Worm (Caenorhabditis elegans) whole organism, young adult: ENCODE results near the gene F14H8.5.
A peak's percentile ranks its signal among the peaks of the same experiment; 100 is the strongest.

Experiments
- B0261.1 ChIP-seq: sonication (generic microtip); optimal IDR thresholded peaks from 2 replicates; lab custom pipeline; 2016; ENCODE audit warnings: mild to moderate bottlenecking, missing genetic modification characterization, moderate library complexity, missing compliant biosample characterization
- F10E7.11 ChIP-seq: sonication (generic microtip); optimal IDR thresholded peaks from 2 replicates; lab custom pipeline; 2017; ENCODE audit warnings: mild to moderate bottlenecking, missing genetic modification characterization, moderate library complexity, missing compliant biosample characterization
- F55B11.4 ChIP-seq: sonication (generic microtip); optimal IDR thresholded peaks from 2 replicates; lab custom pipeline; 2016; ENCODE audit warnings: missing compliant biosample characterization, missing genetic modification characterization, borderline replicate concordance; ENCODE audit not compliant: insufficient read depth
- K12H6.12 ChIP-seq: fragments of 200-800 bp; sonication (Bioruptor generic); optimal IDR thresholded peaks from 2 replicates; lab custom pipeline; 2018; ENCODE audit warnings: mild to moderate bottlenecking, missing genetic modification characterization, missing compliant biosample characterization
- Y53G8AR.9 ChIP-seq: fragments of 200-800 bp; sonication (Bioruptor generic); conservative IDR thresholded peaks from 2 replicates; pipeline ENCODE4 v1.3.6; 2022; ENCODE audit warnings: missing genetic modification reagents, missing genetic modification characterization, missing compliant biosample characterization
- Y79H2A.3 ChIP-seq: fragments of 200-800 bp; sonication (Bioruptor generic); conservative IDR thresholded peaks from 2 replicates; pipeline ENCODE4 v1.3.6; 2022; ENCODE audit warnings: missing genetic modification reagents, missing genetic modification characterization, missing compliant biosample characterization
- Y95B8A.8 ChIP-seq: fragments of 200-800 bp; sonication (Bioruptor generic); IDR thresholded peaks from 2 replicates; pipeline ENCODE4 v1.3.6; 2022; ENCODE audit warnings: missing genetic modification reagents, missing genetic modification characterization, missing compliant biosample characterization
- ZK185.1 ChIP-seq: sonication (generic microtip); optimal IDR thresholded peaks from 2 replicates; lab custom pipeline; 2016; ENCODE audit warnings: mild to moderate bottlenecking, missing genetic modification characterization, missing compliant biosample characterization; ENCODE audit not compliant: poor library complexity, severe bottlenecking
- athp-1 ChIP-seq: sonication (generic microtip); optimal IDR thresholded peaks from 2 replicates; lab custom pipeline; 2017; ENCODE audit warnings: mild to moderate bottlenecking, missing genetic modification characterization, missing compliant biosample characterization
- ccch-3 ChIP-seq: fragments of 200-800 bp; sonication (Bioruptor generic); optimal IDR thresholded peaks from 2 replicates; lab custom pipeline; 2018; ENCODE audit warnings: mild to moderate bottlenecking, missing genetic modification characterization, missing compliant biosample characterization
- cebp-1 ChIP-seq, 2 experiments: fragments of 200-800 bp in 1 of 2; sonication (Bioruptor generic) in 1 of 2; sonication (generic microtip) in 1 of 2; IDR thresholded peaks in 1 of 2; optimal IDR thresholded peaks in 1 of 2; 2 replicates each; pipeline versions ENCODE4 v1.3.6 to Lab custom; 2017 to 2022; ENCODE audit warnings: missing compliant biosample characterization in 2 of 2, missing genetic modification characterization in 2 of 2, mild to moderate bottlenecking in 1 of 2, missing genetic modification reagents in 1 of 2, moderate library complexity in 1 of 2
- ceh-40 ChIP-seq: fragments of 200-800 bp; sonication (Bioruptor generic); IDR thresholded peaks from 2 replicates; pipeline ENCODE4 v1.3.6; 2022; ENCODE audit warnings: missing genetic modification characterization, missing compliant biosample characterization
- ceh-58 ChIP-seq: fragments of 200-800 bp; sonication (Bioruptor generic); IDR thresholded peaks from 2 replicates; pipeline ENCODE4 v1.3.6; 2022; ENCODE audit warnings: missing genetic modification characterization, missing compliant biosample characterization
- ceh-79 ChIP-seq: sonication (generic microtip); optimal IDR thresholded peaks from 2 replicates; lab custom pipeline; 2017; ENCODE audit warnings: mild to moderate bottlenecking, missing genetic modification characterization, missing compliant biosample characterization
- ceh-91 ChIP-seq: fragments of 200-800 bp; sonication (Bioruptor generic); IDR thresholded peaks from 2 replicates; pipeline ENCODE4 v1.3.6; 2022; ENCODE audit warnings: missing genetic modification reagents, missing genetic modification characterization, missing compliant biosample characterization
- chd-7 ChIP-seq: sonication (generic microtip); optimal IDR thresholded peaks from 2 replicates; lab custom pipeline; 2016; ENCODE audit warnings: mild to moderate bottlenecking, missing genetic modification characterization, moderate library complexity, missing compliant biosample characterization
- dpff-1 ChIP-seq: sonication (generic microtip); optimal IDR thresholded peaks from 2 replicates; lab custom pipeline; 2017; ENCODE audit warnings: mild to moderate bottlenecking, missing genetic modification characterization, missing compliant biosample characterization
- egl-18 ChIP-seq: fragments of 200-800 bp; sonication (Bioruptor generic); IDR thresholded peaks from 2 replicates; pipeline ENCODE4 v1.3.6; 2022; ENCODE audit warnings: missing genetic modification reagents, missing genetic modification characterization, missing compliant biosample characterization
- hlh-26 ChIP-seq: fragments of 200-800 bp; sonication (Bioruptor generic); conservative IDR thresholded peaks from 2 replicates; pipeline ENCODE4 v1.3.6; 2022; ENCODE audit warnings: missing genetic modification reagents, missing genetic modification characterization, missing compliant biosample characterization
- hmg-1.2 ChIP-seq: fragments of 200-800 bp; sonication (Bioruptor generic); IDR thresholded peaks from 2 replicates; pipeline ENCODE4 v1.3.6; 2022; ENCODE audit warnings: missing genetic modification reagents, missing genetic modification characterization, missing compliant biosample characterization
- hrde-1 ChIP-seq: sonication (generic microtip); optimal IDR thresholded peaks from 2 replicates; lab custom pipeline; 2016; ENCODE audit warnings: missing genetic modification characterization, mild to moderate bottlenecking, missing compliant biosample characterization, moderate library complexity, missing genotype, missing genetic modification reagents, borderline replicate concordance
- hsf-1 ChIP-seq: fragments of 200-800 bp; sonication (Bioruptor generic); IDR thresholded peaks from 2 replicates; pipeline ENCODE4 v1.3.6; 2022; ENCODE audit warnings: missing genetic modification reagents, missing genetic modification characterization, missing compliant biosample characterization
- let-526 ChIP-seq: fragments of 200-800 bp; sonication (Bioruptor generic); IDR thresholded peaks from 2 replicates; pipeline ENCODE4 v1.3.6; 2022; ENCODE audit warnings: missing genetic modification reagents, missing genetic modification characterization, missing compliant biosample characterization
- lin-26 ChIP-seq: fragments of 200-800 bp; sonication (Bioruptor generic); IDR thresholded peaks from 2 replicates; pipeline ENCODE4 v1.3.6; 2022; ENCODE audit warnings: missing genetic modification reagents, missing genetic modification characterization, missing compliant biosample characterization
- lin-54 ChIP-seq: fragments of 200-800 bp; sonication (Bioruptor generic); optimal IDR thresholded peaks from 2 replicates; lab custom pipeline; 2018; ENCODE audit warnings: mild to moderate bottlenecking, missing genetic modification characterization, missing compliant biosample characterization
- lir-1 ChIP-seq: fragments of 200-800 bp; sonication (Bioruptor generic); conservative IDR thresholded peaks from 2 replicates; pipeline ENCODE4 v1.3.6; 2022; ENCODE audit warnings: missing genetic modification reagents, missing genetic modification characterization, missing compliant biosample characterization
- mcd-1 ChIP-seq: fragments of 200-800 bp; sonication (Bioruptor generic); IDR thresholded peaks from 2 replicates; pipeline ENCODE4 v1.3.6; 2022; ENCODE audit warnings: missing genetic modification reagents, missing genetic modification characterization, missing compliant biosample characterization
- nhr-179 ChIP-seq: sonication (generic microtip); optimal IDR thresholded peaks from 2 replicates; lab custom pipeline; 2016; ENCODE audit warnings: mild to moderate bottlenecking, missing genetic modification characterization, missing compliant biosample characterization
- nhr-27 ChIP-seq: fragments of 200-800 bp; sonication (Bioruptor generic); optimal IDR thresholded peaks from 2 replicates; lab custom pipeline; 2018; ENCODE audit warnings: mild to moderate bottlenecking, missing genetic modification characterization, moderate library complexity, missing compliant biosample characterization
- nhr-90 ChIP-seq: sonication (generic microtip); optimal IDR thresholded peaks from 2 replicates; lab custom pipeline; 2016; ENCODE audit warnings: missing genotype, mild to moderate bottlenecking, missing genetic modification characterization, missing compliant biosample characterization
- rec-8 ChIP-seq, 2 experiments: sonication (generic microtip); optimal IDR thresholded peaks; 2 replicates each; lab custom pipeline; 2016; ENCODE audit warnings: mild to moderate bottlenecking in 2 of 2, missing genetic modification characterization in 2 of 2, missing genetic modification reagents in 2 of 2, missing genotype in 2 of 2, missing biosample characterization in 1 of 2, missing compliant biosample characterization in 1 of 2, moderate library complexity in 1 of 2
- repo-1 ChIP-seq: sonication (generic microtip); optimal IDR thresholded peaks from 2 replicates; lab custom pipeline; 2017; ENCODE audit warnings: mild to moderate bottlenecking, missing genetic modification characterization, missing compliant biosample characterization
- sdz-38 ChIP-seq: sonication (generic microtip); optimal IDR thresholded peaks from 2 replicates; lab custom pipeline; 2016; ENCODE audit warnings: missing genotype, missing genetic modification characterization, missing compliant biosample characterization
- snpc-1.3 ChIP-seq: sonication (generic microtip); optimal IDR thresholded peaks from 2 replicates; lab custom pipeline; 2017; ENCODE audit warnings: missing genetic modification characterization, mild to moderate bottlenecking, missing compliant biosample characterization, antibody characterized with exemption, moderate library complexity, missing genotype, missing genetic modification reagents; ENCODE audit not compliant: insufficient read depth
- snpc-3.4 ChIP-seq: sonication (generic microtip); optimal IDR thresholded peaks from 2 replicates; lab custom pipeline; 2017; ENCODE audit warnings: missing genetic modification characterization, mild to moderate bottlenecking, missing compliant biosample characterization, antibody characterized with exemption, moderate library complexity, missing genotype, missing genetic modification reagents
- snpc-4 ChIP-seq, 5 experiments: fragments of 150-350 bp in 1 of 5; sonication (generic microtip) in 4 of 5; optimal IDR thresholded peaks; 2 replicates each; lab custom pipeline; 2014 to 2018; ENCODE audit warnings: missing genetic modification characterization in 5 of 5, missing biosample characterization in 3 of 5, antibody characterized with exemption in 2 of 5, mild to moderate bottlenecking in 2 of 5, missing compliant biosample characterization in 2 of 5, missing genotype in 2 of 5, moderate library complexity in 2 of 5, missing genetic modification reagents in 1 of 5
- somi-1 ChIP-seq: fragments of 200-800 bp; sonication (Bioruptor generic); optimal IDR thresholded peaks from 2 replicates; lab custom pipeline; 2018; ENCODE audit warnings: mild to moderate bottlenecking, missing genetic modification characterization, missing compliant biosample characterization
- tbx-9 ChIP-seq: sonication (generic microtip); optimal IDR thresholded peaks from 2 replicates; lab custom pipeline; 2016; ENCODE audit warnings: borderline replicate concordance, missing genetic modification characterization, inconsistent platforms, missing compliant biosample characterization
- unc-130 ChIP-seq: sonication (generic microtip); optimal IDR thresholded peaks from 2 replicates; lab custom pipeline; 2016; ENCODE audit warnings: missing genetic modification reagents, missing genetic modification characterization, missing compliant biosample characterization
- xnd-1 ChIP-seq: sonication (generic microtip); optimal IDR thresholded peaks from 2 replicates; lab custom pipeline; 2016; ENCODE audit warnings: missing genotype, missing genetic modification reagents, missing genetic modification characterization, missing compliant biosample characterization
- zim-3 ChIP-seq: sonication (generic microtip); optimal IDR thresholded peaks from 2 replicates; lab custom pipeline; 2017; ENCODE audit warnings: mild to moderate bottlenecking, missing genetic modification characterization, moderate library complexity, missing compliant biosample characterization
- ztf-25 ChIP-seq: fragments of 200-800 bp; sonication (Bioruptor generic); IDR thresholded peaks from 2 replicates; pipeline ENCODE4 v1.3.6; 2022; ENCODE audit warnings: missing genetic modification reagents, missing genetic modification characterization, missing compliant biosample characterization
- ztf-28 ChIP-seq: fragments of 200-800 bp; sonication (Bioruptor generic); IDR thresholded peaks from 2 replicates; pipeline ENCODE4 v1.3.6; 2022; ENCODE audit warnings: missing genetic modification reagents, missing genetic modification characterization, missing compliant biosample characterization
- ztf-3 ChIP-seq: fragments of 200-800 bp; sonication (Bioruptor generic); optimal IDR thresholded peaks from 2 replicates; lab custom pipeline; 2018; ENCODE audit warnings: mild to moderate bottlenecking, missing genetic modification characterization, missing compliant biosample characterization

F14H8.5 gene

DNA sequence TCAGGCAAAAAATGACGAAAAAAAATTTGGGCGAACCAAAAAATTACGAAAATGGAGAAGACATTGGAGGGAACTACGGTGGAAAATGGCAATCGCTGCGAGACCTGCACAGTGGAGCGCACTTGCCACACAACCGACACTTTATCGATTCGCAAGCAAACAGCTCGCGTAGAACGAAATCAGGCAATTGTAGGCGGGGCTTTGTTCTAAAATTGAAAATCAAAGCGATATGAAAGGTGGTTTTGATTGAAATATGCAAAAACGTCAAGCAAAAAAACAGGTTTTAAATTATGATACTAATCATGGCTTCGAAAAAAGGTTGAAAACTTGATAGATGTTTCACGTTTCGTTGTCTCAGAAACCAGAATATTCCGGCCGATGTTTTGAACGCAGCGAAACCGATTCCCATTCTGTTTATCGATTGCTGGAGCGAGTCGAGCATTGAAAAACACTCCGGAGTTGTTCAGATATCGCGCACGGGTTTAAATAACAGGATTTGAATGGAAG lies 18.6 kb upstream of the F14H8.5 start, which contains the start of the genes fib-1 and mut-15 (continued):
- TF ChIP-seq Y95B8A.8 (GFP tag; lab: Robert Waterston, UW) (peak; percentile 71; the same call in 1 of the 2 replicates), unc-130 (GFP tag; lab: Kevin White, UChicago) (peak; percentile 72), ztf-28 (GFP tag; lab: Robert Waterston, UW) (peak; percentile 95), chd-7 (tag; lab: Kevin White, UChicago) (peak; percentile 13), sdz-38 (tag; lab: Kevin White, UChicago) (no peak), nhr-27 (tag; lab: Kevin White, UChicago) (no peak), mcd-1 (peak; percentile 99), snpc-4 (GFP tag; optimal IDR thresholded peaks at IDR 0.05; lab: Kevin White, UChicago) (peak; percentile 69), snpc-4 (tag; optimal IDR thresholded peaks at IDR 0.05; lab: Kevin White, UChicago) (peak; percentile 66 to 83 (median 75)), snpc-3.4 (no peak), athp-1 (peak; percentile 92), egl-18 (GFP tag; lab: Robert Waterston, UW) (no peak), ccch-3 (no peak), tbx-9 (tag; lab: Kevin White, UChicago) (no peak), snpc-1.3 (peak; percentile 49), lir-1 (GFP tag; lab: Robert Waterston, UW) (peak; percentile 54; the same call in 1 of the 2 replicates), K12H6.12 (tag; lab: Kevin White, UChicago) (peak; percentile 85), rec-8 (tag; optimal IDR thresholded peaks at IDR 0.05; lab: Kevin White, UChicago) (no peak), F10E7.11 (tag; lab: Kevin White, UChicago) (no peak), ceh-40 (GFP tag; lab: Robert Waterston, UW) (no peak), ZK185.1 (tag; lab: Kevin White, UChicago) (peak; percentile 65), ztf-3 (no peak), xnd-1 (tag; lab: Kevin White, UChicago) (peak; percentile 47), ceh-91 (GFP tag; lab: Robert Waterston, UW) (peak; percentile 88), nhr-179 (tag; lab: Kevin White, UChicago) (no peak), B0261.1 (tag; lab: Kevin White, UChicago) (peak; percentile 28), F55B11.4 (tag; lab: Kevin White, UChicago) (no peak), repo-1 (tag; lab: Kevin White, UChicago) (no peak), lin-54 (GFP tag; lab: Kevin White, UChicago) (peak; percentile 80), hlh-26 (GFP tag; lab: Robert Waterston, UW) (no peak), ceh-79 (no peak), lin-26 (GFP tag; lab: Robert Waterston, UW) (no peak), somi-1 (GFP tag; lab: Kevin White, UChicago) (peak; percentile 41), zim-3 (tag; lab: Kevin White, UChicago) (no peak), dpff-1 (tag; lab: Kevin White, UChicago) (no peak), hrde-1 (tag; lab: Kevin White, UChicago) (no peak), Y79H2A.3 (GFP tag; lab: Robert Waterston, UW) (no peak), let-526 (GFP tag; lab: Robert Waterston, UW) (0 out of 2 replicates have a peak, but pooled peaks have one; percentile 61), cebp-1 (GFP tag; IDR thresholded peaks at IDR 0.05; lab: Robert Waterston, UW) (peak; percentile 46; the same call in 1 of the 2 replicates), cebp-1 (tag; optimal IDR thresholded peaks at IDR 0.05; lab: Kevin White, UChicago) (peak; percentile 84), hsf-1 (GFP tag; lab: Robert Waterston, UW) (peak; percentile 71), Y53G8AR.9 (peak; percentile 82), hmg-1.2 (GFP tag; lab: Robert Waterston, UW) (peak; percentile 72), ceh-58 (GFP tag; lab: Robert Waterston, UW) (no peak), ztf-25 (GFP tag; lab: Robert Waterston, UW) (0 out of 2 replicates have a peak, but pooled peaks have one; percentile 14), nhr-90 (no peak)
